Fruit fly (Drosophila melanogaster): ENCODE data around the gene CG13284.

The CG13284 gene

dm6 chr2L:16801578-16802152 is 46.9 kb downstream of the CG13284 start:
- TF ChIP-seq CG8478 (optimal IDR thresholded peaks at IDR 0.05): no peak
- peak in 1 of 2 experiments; percentile 40 for TF ChIP-seq CTCF (optimal IDR thresholded peaks at IDR 0.05)

dm6 chr2L:16799496-16799895 is 49.0 kb downstream of the CG13284 start:
- TF ChIP-seq CTCF (optimal IDR thresholded peaks at IDR 0.05) (no peak), CG8478 (optimal IDR thresholded peaks at IDR 0.05) (no peak)

dm6 chr2L:16798705-16799104 is 49.8 kb downstream of the CG13284 start, which contains the start of gene Ugt37D1:
TSS of gene Ugt37D1 (plus strand) at chr2L:16799025.
- TF ChIP-seq CG8478 (optimal IDR thresholded peaks at IDR 0.05): no peak
- TF ChIP-seq CTCF (optimal IDR thresholded peaks at IDR 0.05): no peak

dm6 chr2L:16796104-16796645 is 52.3 kb downstream of the CG13284 start, which contains the start of gene Ugt37E1:
TSS of gene Ugt37E1 (plus strand) at chr2L:16796595.
- TF ChIP-seq CTCF (optimal IDR thresholded peaks at IDR 0.05) (no peak), CG8478 (optimal IDR thresholded peaks at IDR 0.05) (no peak)

DNA sequence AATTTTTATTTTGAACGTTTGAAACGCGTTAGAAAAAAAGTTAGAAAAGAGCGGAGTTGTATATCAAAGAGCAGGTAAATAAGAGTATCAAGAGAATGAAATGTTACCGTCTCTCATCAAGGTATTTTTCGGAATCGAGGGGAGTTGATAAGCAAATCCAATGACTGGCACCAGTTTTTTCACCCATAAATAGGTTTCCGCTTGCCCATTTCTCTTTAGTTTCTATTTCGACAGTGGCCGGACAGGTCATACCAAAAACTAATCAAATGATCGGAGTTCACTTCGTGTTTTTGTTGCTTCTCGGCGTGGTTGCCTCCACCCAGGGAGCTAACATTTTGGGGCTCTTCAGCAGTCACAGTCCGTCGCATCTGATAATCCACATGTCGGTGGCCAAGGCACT is 54.5 kb downstream of the CG13284 start, which contains the start of gene Ugt37C2:
Gene Ugt37C2 (plus strand): TSS at position 242 of the 400 bp plus-strand sequence.
- TF ChIP-seq CG8478 (optimal IDR thresholded peaks at IDR 0.05) (no peak), CTCF (optimal IDR thresholded peaks at IDR 0.05) (no peak)

All from S2 (cell line).